Worm (Caenorhabditis elegans): ENCODE data around the gene rei-1.

Gene rei-1

ce11 chrIII:4120386-4120785 is 22.4 kb upstream of the rei-1 start:
- TF ChIP-seq Y116A8C.19 (tag; optimal IDR thresholded peaks at IDR 0.05; ENCODE audit: borderline replicate concordance), result no peak
- no peak for TF ChIP-seq unc-86 (tag; optimal IDR thresholded peaks at IDR 0.05)
- TF ChIP-seq efl-1 (optimal IDR thresholded peaks at IDR 0.05), result no peak
- peak; percentile 28 to 35 for TF ChIP-seq efl-1 (GFP tag; optimal IDR thresholded peaks at IDR 0.05 in 1 of 2)
- no peak for TF ChIP-seq egl-13 (tag; optimal IDR thresholded peaks at IDR 0.05)
- no peak for TF ChIP-seq elt-2 (tag; optimal IDR thresholded peaks at IDR 0.05)
- TF ChIP-seq dpl-1 (GFP tag; optimal IDR thresholded peaks at IDR 0.05), result peak in 1 of 3 experiments; percentile 3
- peak; percentile 7 for TF ChIP-seq nhr-85 (tag)

ce11 chrIII:4119736-4120135 is 21.7 kb upstream of the rei-1 start:
- TF ChIP-seq egl-13 (tag; optimal IDR thresholded peaks at IDR 0.05) (peak; percentile 32), Y116A8C.19 (tag; optimal IDR thresholded peaks at IDR 0.05; ENCODE audit: borderline replicate concordance) (no peak), lin-14 (GFP tag; optimal IDR thresholded peaks at IDR 0.05) (peak; percentile 45)

DNA sequence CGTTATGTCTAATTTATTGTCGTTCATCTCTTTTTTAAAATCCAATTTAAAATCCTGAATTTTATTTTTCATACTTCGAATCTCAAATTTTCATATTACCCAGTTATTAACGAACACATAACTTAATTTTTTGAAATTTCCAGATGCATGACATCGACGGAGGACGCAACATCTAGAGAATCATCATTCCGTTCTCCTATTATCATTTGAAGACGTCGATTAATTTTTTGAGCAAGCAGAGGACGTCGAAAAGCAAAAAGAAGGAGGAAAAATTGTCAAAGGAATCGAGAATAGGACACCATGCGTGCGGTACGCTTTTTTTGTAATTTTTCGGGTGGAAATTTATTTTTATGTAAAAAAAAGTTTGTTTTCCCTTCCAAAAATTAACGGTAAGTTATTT is 17.1 kb upstream of the rei-1 start, which contains the start of gene unc-103:
Gene unc-103 (plus strand): TSS at position 301 of the 400 bp plus-strand sequence.
- TF ChIP-seq pqm-1 (tag; optimal IDR thresholded peaks at IDR 0.05) (no peak), efl-1 (optimal IDR thresholded peaks at IDR 0.05) (no peak), efl-1 (GFP tag; optimal IDR thresholded peaks at IDR 0.05 in 1 of 2) (peak in 1 of 2 experiments; percentile 9)

- TF ChIP-seq C34B4.2 (tag; optimal IDR thresholded peaks at IDR 0.05) (no peak), elt-3 (tag; optimal IDR thresholded peaks at IDR 0.05) (no peak), fos-1 (tag; optimal IDR thresholded peaks at IDR 0.05) (no peak), F16B12.6 (tag; optimal IDR thresholded peaks at IDR 0.05) (no peak), elt-2 (tag; optimal IDR thresholded peaks at IDR 0.05) (no peak), nhr-20 (tag; optimal IDR thresholded peaks at IDR 0.05) (peak; percentile 54), nhr-11 (tag; optimal IDR thresholded peaks at IDR 0.05) (peak; percentile 2), sup-37 (GFP tag; optimal IDR thresholded peaks at IDR 0.05) (peak; percentile 21), aly-2 (tag; optimal IDR thresholded peaks at IDR 0.05) (no peak), zip-4 (GFP tag; optimal IDR thresholded peaks at IDR 0.05) (no peak), dsc-1 (tag; optimal IDR thresholded peaks at IDR 0.05) (no peak), sox-4 (tag; optimal IDR thresholded peaks at IDR 0.05) (no peak), hlh-17 (GFP tag; optimal IDR thresholded peaks at IDR 0.05; ENCODE audit: borderline replicate concordance) (no peak), ama-1 (optimal IDR thresholded peaks at IDR 0.05) (no peak), nhr-237 (tag; optimal IDR thresholded peaks at IDR 0.05) (no peak), nhr-19 (GFP tag; conservative IDR thresholded peaks at IDR 0.05) (peak; percentile 59), nhr-47 (tag; optimal IDR thresholded peaks at IDR 0.05) (peak; percentile 10), nhr-85 (tag) (no peak), grh-1 (GFP tag; IDR thresholded peaks at IDR 0.05) (no peak), nhr-84 (tag; optimal IDR thresholded peaks at IDR 0.05) (no peak), fkh-8 (tag; optimal IDR thresholded peaks at IDR 0.05) (no peak), ceh-8 (GFP tag; optimal IDR thresholded peaks at IDR 0.05) (no peak), rnt-1 (tag; optimal IDR thresholded peaks at IDR 0.05) (peak; percentile 81), xbp-1 (tag; optimal IDR thresholded peaks at IDR 0.05) (peak; percentile 34), zag-1 (tag; optimal IDR thresholded peaks at IDR 0.05) (no peak), hpl-2 (GFP tag; optimal IDR thresholded peaks at IDR 0.05) (no peak), irx-1 (tag; optimal IDR thresholded peaks at IDR 0.05) (no peak), lin-13 (GFP tag; optimal IDR thresholded peaks at IDR 0.05) (no peak), egl-13 (tag; optimal IDR thresholded peaks at IDR 0.05) (no peak), alr-1 (tag; optimal IDR thresholded peaks at IDR 0.05; ENCODE audit: borderline replicate concordance) (no peak), C16A3.4 (tag; optimal IDR thresholded peaks at IDR 0.05) (no peak), nhr-76 (tag; optimal IDR thresholded peaks at IDR 0.05) (no peak), nhr-28 (tag; optimal IDR thresholded peaks at IDR 0.05) (no peak), ets-5 (GFP tag; IDR thresholded peaks at IDR 0.05) (no peak), tlp-1 (tag; optimal IDR thresholded peaks at IDR 0.05) (no peak), tbx-2 (tag; optimal IDR thresholded peaks at IDR 0.05) (peak; percentile 27), skn-1 (tag; optimal IDR thresholded peaks at IDR 0.05) (no peak), nhr-77 (tag; optimal IDR thresholded peaks at IDR 0.05) (no peak), fkh-4 (tag; optimal IDR thresholded peaks at IDR 0.05; ENCODE audit: borderline replicate concordance) (no peak), lin-39 (tag; optimal IDR thresholded peaks at IDR 0.05) (peak; percentile 0), mep-1 (tag; optimal IDR thresholded peaks at IDR 0.05) (peak; percentile 28)
These were observed 15.6 kb upstream of the rei-1 start for ce11 chrIII:4113594-4113993.
